Worm (Caenorhabditis elegans) whole organism, midembryonic: ENCODE results near the gene ric-7.

Experiments
- T22C8.4 ChIP-seq: fragments of 200-800 bp; sonication (Bioruptor generic); IDR thresholded peaks from 2 replicates; pipeline ENCODE4 v1.3.6; 2022; ENCODE audit warnings: missing genetic modification characterization, missing compliant biosample characterization
- cog-1 ChIP-seq: sonication (generic microtip); optimal IDR thresholded peaks from 2 replicates; lab custom pipeline; 2016; ENCODE audit warnings: missing genetic modification characterization, missing compliant biosample characterization
- flt-1 ChIP-seq: fragments of 200-800 bp; sonication (Bioruptor generic); IDR thresholded peaks from 2 replicates; pipeline ENCODE4 v1.3.6; 2022; ENCODE audit warnings: missing genetic modification characterization, missing compliant biosample characterization
- klf-2 ChIP-seq: fragments of 200-800 bp; sonication (Bioruptor generic); conservative IDR thresholded peaks from 2 replicates; pipeline ENCODE4 v1.3.6; 2022; ENCODE audit warnings: missing genetic modification reagents, missing genetic modification characterization, missing compliant biosample characterization
- med-1 ChIP-seq: sonication (generic microtip); optimal IDR thresholded peaks from 2 replicates; lab custom pipeline; 2017; ENCODE audit warnings: missing genetic modification characterization, mild to moderate bottlenecking, missing compliant biosample characterization, antibody characterized with exemption, missing genetic modification reagents; ENCODE audit not compliant: insufficient read depth
- ref-1 ChIP-seq: fragments of 200-800 bp; sonication (Bioruptor generic); conservative IDR thresholded peaks from 2 replicates; pipeline ENCODE4 v1.3.6; 2022; ENCODE audit warnings: missing genetic modification reagents, missing genetic modification characterization, missing compliant biosample characterization
- tab-1 ChIP-seq: fragments of 200-800 bp; sonication (Bioruptor generic); IDR thresholded peaks from 2 replicates; pipeline ENCODE4 v1.3.6; 2022; ENCODE audit warnings: missing genetic modification characterization, missing compliant biosample characterization
- ztf-23 ChIP-seq: fragments of 200-800 bp; sonication (Bioruptor generic); IDR thresholded peaks from 2 replicates; pipeline ENCODE4 v1.3.6; 2022; ENCODE audit warnings: missing genetic modification reagents, missing genetic modification characterization, missing compliant biosample characterization
- ztf-29 ChIP-seq: fragments of 200-800 bp; sonication (Bioruptor generic); IDR thresholded peaks from 2 replicates; pipeline ENCODE4 v1.3.6; 2022; ENCODE audit warnings: missing genetic modification reagents, missing genetic modification characterization, missing compliant biosample characterization

ric-7 gene

ce11 chrV:14003587-14004156 is 2.0 kb downstream of the ric-7 start:
- no peak for TF ChIP-seq ref-1 (GFP tag; lab: Robert Waterston, UW)
- TF ChIP-seq ztf-29: no peak
- no peak for TF ChIP-seq ztf-23
- TF ChIP-seq tab-1: no peak

- TF ChIP-seq cog-1 (tag; lab: Kevin White, UChicago) (peak; percentile 24), flt-1 (no peak)
These were observed 3.3 kb downstream of the ric-7 start for ce11 chrV:14002402-14002801.

- TF ChIP-seq ztf-23 (no peak), med-1 (GFP tag; lab: Kevin White, UChicago) (no peak), flt-1 (no peak)
These were observed 3.8 kb downstream of the ric-7 start for ce11 chrV:14001929-14002328.

ce11 chrV:13993478-13993877 is 12.2 kb downstream of the ric-7 start:
- TF ChIP-seq med-1 (GFP tag; lab: Kevin White, UChicago) (no peak), klf-2 (GFP tag; lab: Robert Waterston, UW) (no peak), ztf-23 (no peak), ztf-29 (no peak), T22C8.4 (GFP tag; lab: Robert Waterston, UW) (no peak), cog-1 (tag; lab: Kevin White, UChicago) (no peak), flt-1 (no peak), tab-1 (no peak), ref-1 (GFP tag; lab: Robert Waterston, UW) (no peak)

ce11 chrV:13992485-13992884 is 13.2 kb downstream of the ric-7 start, which contains the start of gene droe-4:
TSS of gene droe-4 (plus strand) at chrV:13992656.
- TF ChIP-seq flt-1: no peak
- no peak for TF ChIP-seq klf-2 (GFP tag; lab: Robert Waterston, UW)
- no peak for TF ChIP-seq cog-1 (tag; lab: Kevin White, UChicago)
- TF ChIP-seq ref-1 (GFP tag; lab: Robert Waterston, UW): no peak
- no peak for TF ChIP-seq tab-1
- TF ChIP-seq med-1 (GFP tag; lab: Kevin White, UChicago): no peak
- TF ChIP-seq ztf-23: no peak
- TF ChIP-seq T22C8.4 (GFP tag; lab: Robert Waterston, UW): no peak
- no peak for TF ChIP-seq ztf-29

- no peak for TF ChIP-seq med-1 (GFP tag; lab: Kevin White, UChicago)
- no peak for TF ChIP-seq ztf-29
- no peak for TF ChIP-seq flt-1
- no peak for TF ChIP-seq ref-1 (GFP tag; lab: Robert Waterston, UW)
- TF ChIP-seq cog-1 (tag; lab: Kevin White, UChicago): no peak
- no peak for TF ChIP-seq ztf-23
- no peak for TF ChIP-seq T22C8.4 (GFP tag; lab: Robert Waterston, UW)
These were observed 18.9 kb downstream of the ric-7 start for ce11 chrV:13986823-13987222.

- TF ChIP-seq cog-1 (tag; lab: Kevin White, UChicago) (no peak), T22C8.4 (GFP tag; lab: Robert Waterston, UW) (no peak), klf-2 (GFP tag; lab: Robert Waterston, UW) (no peak), tab-1 (no peak), flt-1 (no peak), ref-1 (GFP tag; lab: Robert Waterston, UW) (no peak), med-1 (GFP tag; lab: Kevin White, UChicago) (no peak), ztf-23 (no peak)
These were observed 20.9 kb downstream of the ric-7 start, which contains the start of gene end-1 for ce11 chrV:13984828-13985227. TSS of gene end-1 (plus strand) at chrV:13985128.

ce11 chrV:13981677-13982076 is 24.0 kb downstream of the ric-7 start:
- TF ChIP-seq cog-1 (tag; lab: Kevin White, UChicago): no peak
- no peak for TF ChIP-seq tab-1
- TF ChIP-seq flt-1: no peak
- no peak for TF ChIP-seq ztf-23
- TF ChIP-seq med-1 (GFP tag; lab: Kevin White, UChicago): no peak
- TF ChIP-seq klf-2 (GFP tag; lab: Robert Waterston, UW): no peak
- TF ChIP-seq ztf-29: no peak
- no peak for TF ChIP-seq ref-1 (GFP tag; lab: Robert Waterston, UW)
- no peak for TF ChIP-seq T22C8.4 (GFP tag; lab: Robert Waterston, UW)

ce11 chrV:13980807-13981206 is 24.9 kb downstream of the ric-7 start, which contains the start of gene eol-1:
TSS of gene eol-1 (minus strand) at chrV:13980907.
- TF ChIP-seq tab-1 (no peak), T22C8.4 (GFP tag; lab: Robert Waterston, UW) (no peak), ztf-23 (no peak), klf-2 (GFP tag; lab: Robert Waterston, UW) (no peak), cog-1 (tag; lab: Kevin White, UChicago) (no peak), ref-1 (GFP tag; lab: Robert Waterston, UW) (no peak), med-1 (GFP tag; lab: Kevin White, UChicago) (no peak), flt-1 (no peak), ztf-29 (no peak)

ce11 chrV:13963279-13963976 is 42.3 kb downstream of the ric-7 start, which contains the start of gene sao-1:
TSS of gene sao-1 (plus strand) at chrV:13963926.
- TF ChIP-seq tab-1: no peak
- no peak for TF ChIP-seq med-1 (GFP tag; lab: Kevin White, UChicago)
- no peak for TF ChIP-seq ref-1 (GFP tag; lab: Robert Waterston, UW)
